Fruit fly (Drosophila melanogaster) Kc167 (cell line): ENCODE results near the gene CAH4.

Experiments
- Myc ChIP-seq: fragments of >200 bp; optimal IDR thresholded peaks from 2 replicates; lab custom pipeline; 2017; ENCODE audit warnings: missing external identifiers
- Sin3A ChIP-seq: fragments of >200 bp; optimal IDR thresholded peaks from 2 replicates; lab custom pipeline; 2018; ENCODE audit warnings: missing external identifiers
- h ChIP-seq: fragments of >200 bp; optimal IDR thresholded peaks from 3 replicates; lab custom pipeline; 2018; ENCODE audit warnings: missing external identifiers
- insv ChIP-seq: fragments of >200 bp; optimal IDR thresholded peaks from 3 replicates; lab custom pipeline; 2018; ENCODE audit warnings: missing external identifiers
- psq ChIP-seq: fragments of >200 bp; optimal IDR thresholded peaks from 2 replicates; lab custom pipeline; 2017; ENCODE audit warnings: missing external identifiers
- ttk ChIP-seq: sonication (Bioruptor generic); optimal IDR thresholded peaks from 2 replicates; lab custom pipeline; 2017; ENCODE audit warnings: missing external identifiers

CAH4 gene

DNA sequence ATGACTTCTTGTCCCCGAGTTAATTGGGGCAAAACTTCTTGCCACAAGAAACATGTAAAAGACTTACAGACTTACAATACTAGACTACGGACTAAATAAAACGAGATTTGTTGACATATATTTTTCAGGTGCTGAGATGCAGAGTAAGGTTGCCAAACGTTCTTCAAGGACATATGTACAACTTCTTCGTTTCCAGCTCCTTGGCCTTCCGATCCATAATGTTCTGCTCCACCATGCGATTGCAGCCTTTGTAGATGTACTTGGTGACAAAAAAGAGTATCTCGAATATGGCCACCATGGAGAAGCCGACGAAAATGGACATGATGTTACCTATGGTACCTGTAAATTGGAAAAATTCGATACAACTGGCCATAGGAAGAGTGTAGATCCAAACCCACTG, at the start of gene CAH4:
TSS of gene CAH4 (minus strand) at position 101 of the 400 bp plus-strand sequence.
- no peak for TF ChIP-seq psq (lab: Kevin White, UChicago)
- no peak for TF ChIP-seq Myc (lab: Kevin White, UChicago)
- TF ChIP-seq ttk (lab: Kevin White, UChicago), result no peak
- no peak for TF ChIP-seq insv
- TF ChIP-seq Sin3A (lab: Kevin White, UChicago), result no peak
- no peak for TF ChIP-seq h (lab: Kevin White, UChicago)

DNA sequence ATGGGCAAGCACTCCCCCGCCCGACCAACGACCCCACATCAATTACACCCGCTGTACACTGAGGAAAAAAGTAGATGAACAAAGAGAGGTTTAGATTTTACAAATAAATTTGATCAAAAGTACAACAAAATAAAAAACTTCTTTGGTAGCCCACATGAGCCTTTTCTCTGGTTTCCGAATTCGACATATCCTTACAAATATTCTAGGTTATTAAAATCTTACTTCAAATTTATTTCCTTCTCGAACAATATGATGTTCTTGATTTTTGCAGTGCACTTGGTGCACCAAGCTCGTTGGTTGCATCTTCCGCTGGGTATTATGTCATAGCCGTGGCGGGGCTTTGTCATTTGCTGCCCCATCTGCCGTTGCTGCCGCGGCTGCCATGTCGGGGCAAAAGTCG, 49.3 kb upstream of the CAH4 start:
- TF ChIP-seq Myc (lab: Kevin White, UChicago) (no peak), psq (lab: Kevin White, UChicago) (no peak), Sin3A (lab: Kevin White, UChicago) (no peak), insv (no peak), ttk (lab: Kevin White, UChicago) (no peak), h (lab: Kevin White, UChicago) (no peak)

DNA sequence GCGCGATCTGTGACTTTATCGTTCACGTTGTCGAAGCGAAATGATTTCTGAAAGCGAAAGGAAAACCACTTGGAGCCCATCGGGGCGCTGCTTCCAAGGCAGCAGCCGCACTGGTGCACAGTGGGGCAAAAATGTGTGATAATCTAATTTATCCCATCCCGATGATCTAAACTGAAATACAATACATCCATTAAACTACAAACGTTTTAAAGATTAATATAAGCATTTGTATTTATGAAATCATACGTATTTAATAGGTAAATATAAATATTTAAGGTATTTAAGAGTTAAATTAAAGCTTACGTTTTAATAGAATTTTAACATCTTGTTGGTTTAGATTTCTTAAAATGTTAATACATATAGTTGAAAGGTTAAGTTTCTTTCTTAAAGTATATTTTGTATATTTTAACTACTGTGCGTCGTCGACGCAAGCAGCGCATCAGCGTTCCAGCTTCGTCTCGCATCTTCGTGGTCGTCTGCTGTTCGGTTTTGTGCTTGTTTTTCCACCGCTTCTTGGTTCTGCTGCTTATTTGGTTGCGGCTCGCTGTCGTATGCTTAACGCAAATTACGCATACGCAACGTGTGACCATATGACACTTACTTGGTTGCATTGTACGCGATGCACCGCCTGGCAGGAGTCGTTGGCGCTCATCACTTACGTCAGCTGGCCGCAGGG, 48.7 kb upstream of the CAH4 start, which contains the start of gene CG13643:
TSS of gene CG13643 (minus strand) at position 46 of the 676 bp plus-strand sequence.
- no peak for TF ChIP-seq Myc (lab: Kevin White, UChicago)
- no peak for TF ChIP-seq insv
- TF ChIP-seq ttk (lab: Kevin White, UChicago), result no peak
- no peak for TF ChIP-seq h (lab: Kevin White, UChicago)
- no peak for TF ChIP-seq psq (lab: Kevin White, UChicago)
- TF ChIP-seq Sin3A (lab: Kevin White, UChicago), result no peak

DNA sequence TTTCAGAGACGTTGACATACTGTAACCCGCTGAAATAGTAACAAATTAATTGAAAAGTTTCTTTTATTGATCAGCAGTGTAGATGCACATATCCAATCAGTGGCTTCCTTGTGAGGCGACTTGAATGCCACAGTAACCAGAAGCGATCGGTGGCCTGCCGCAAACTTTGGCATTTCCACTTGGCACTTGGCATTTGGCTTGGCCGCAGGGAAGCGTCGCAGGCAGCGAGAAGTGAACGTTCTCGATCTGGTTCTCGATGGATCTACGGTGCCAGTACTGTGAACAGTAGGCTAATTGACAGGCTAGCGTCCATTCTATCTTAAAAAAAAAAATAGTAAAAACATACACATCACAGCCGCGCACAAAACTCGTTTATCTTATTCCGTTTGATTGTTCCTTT, 43.5 kb upstream of the CAH4 start, which contains the start of gene CG10845:
TSS of gene CG10845 (plus strand) at position 301 of the 400 bp plus-strand sequence.
- TF ChIP-seq Sin3A (lab: Kevin White, UChicago) (no peak), Myc (lab: Kevin White, UChicago) (no peak)

DNA sequence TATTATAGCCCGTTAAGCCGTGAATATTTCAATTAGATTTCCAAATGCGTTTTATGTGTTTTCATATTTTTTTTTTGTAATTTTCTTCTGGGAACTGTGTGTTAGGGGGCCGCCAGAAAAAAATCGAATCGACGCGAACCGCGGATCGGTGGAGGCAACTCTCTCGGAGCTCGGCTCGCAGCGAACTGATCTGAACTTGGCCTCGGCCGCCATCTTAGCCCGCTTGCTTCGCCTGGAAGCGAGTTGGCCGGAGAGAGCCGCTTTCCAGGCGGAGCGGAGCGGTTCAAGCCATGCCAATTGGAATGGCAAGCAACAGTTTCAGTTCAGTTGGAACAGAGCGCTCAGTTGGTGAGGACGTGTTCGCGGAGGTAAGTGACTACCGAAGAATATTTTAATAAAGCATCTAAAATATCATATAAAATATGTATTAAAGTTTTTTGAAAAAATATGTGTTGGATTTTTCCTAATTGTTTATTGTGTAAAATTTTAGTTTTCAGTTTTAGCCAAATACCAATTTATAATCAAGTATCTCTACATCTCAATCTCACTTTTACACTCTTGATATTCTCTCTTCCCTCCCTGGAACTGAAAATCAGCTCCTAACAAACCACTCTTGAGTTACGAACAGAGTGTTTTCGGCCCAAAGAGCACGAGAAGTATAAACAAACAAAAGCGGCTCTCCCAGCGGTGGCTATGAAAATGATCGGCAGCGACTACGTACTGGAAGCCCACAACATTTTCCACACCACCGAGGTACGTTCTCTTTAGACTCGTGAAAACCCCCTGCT, 37.3 kb upstream of the CAH4 start, which contains the start of the genes CG31121 and CG11069:
TSS of gene CG31121 (minus strand) at position 187 of the 788 bp plus-strand sequence.
TSS of gene CG11069 (plus strand) at position 324 of the 788 bp plus-strand sequence.
- TF ChIP-seq Sin3A (lab: Kevin White, UChicago) (no peak), insv (no peak)

DNA sequence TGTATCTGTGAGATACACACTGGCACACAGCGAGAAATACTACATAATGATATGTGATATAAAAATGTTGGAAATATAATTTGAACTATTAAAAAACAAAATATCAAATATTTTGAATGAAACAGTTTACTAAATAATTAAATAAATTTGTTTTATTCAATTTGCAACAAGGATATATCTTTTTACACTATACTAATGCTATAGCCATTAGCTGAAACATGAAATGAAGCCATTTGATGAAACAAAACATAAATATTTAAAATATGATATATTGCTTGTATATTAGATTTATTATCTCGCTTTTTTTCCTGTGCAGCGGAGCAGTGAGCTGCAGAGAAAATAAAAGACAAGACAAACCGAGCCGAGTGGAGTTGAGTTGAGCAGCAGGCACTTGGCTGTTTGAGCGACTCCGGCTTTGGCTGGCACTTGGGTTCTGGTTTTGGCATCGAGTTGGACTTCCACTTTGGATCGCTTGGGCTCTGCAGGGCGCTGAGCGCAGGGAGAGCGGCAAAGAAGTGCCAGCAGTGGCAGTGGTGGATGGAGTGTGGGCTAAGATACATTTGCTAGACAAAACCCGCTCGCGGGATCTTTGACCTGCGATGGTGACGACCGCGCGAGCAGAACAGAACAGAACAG, 36.1 kb upstream of the CAH4 start:
- TF ChIP-seq ttk (lab: Kevin White, UChicago) (no peak), h (lab: Kevin White, UChicago) (no peak), Sin3A (lab: Kevin White, UChicago) (no peak), psq (lab: Kevin White, UChicago) (no peak), Myc (lab: Kevin White, UChicago) (no peak)

DNA sequence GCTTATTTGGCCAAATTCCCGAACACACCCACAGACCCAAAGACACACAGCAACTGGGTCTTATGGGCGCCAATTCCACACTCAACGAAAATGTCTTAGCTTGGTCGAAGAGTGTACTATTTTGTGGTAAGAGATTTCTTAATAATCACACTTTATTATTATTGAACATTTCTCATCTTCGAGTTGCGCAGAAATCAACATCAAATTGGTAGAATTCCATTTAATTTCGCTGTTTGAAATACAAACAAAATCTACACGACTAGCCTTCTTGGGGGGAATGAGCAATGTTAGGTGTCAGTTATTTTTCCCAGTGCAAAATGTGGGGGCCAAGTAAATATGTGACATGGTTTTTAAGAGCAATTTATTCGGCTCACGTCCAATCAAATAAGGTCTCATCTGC, 33.6 kb upstream of the CAH4 start:
- TF ChIP-seq insv, result no peak
- no peak for TF ChIP-seq Myc (lab: Kevin White, UChicago)
- no peak for TF ChIP-seq h (lab: Kevin White, UChicago)
- no peak for TF ChIP-seq psq (lab: Kevin White, UChicago)
- no peak for TF ChIP-seq ttk (lab: Kevin White, UChicago)
- TF ChIP-seq Sin3A (lab: Kevin White, UChicago), result no peak

DNA sequence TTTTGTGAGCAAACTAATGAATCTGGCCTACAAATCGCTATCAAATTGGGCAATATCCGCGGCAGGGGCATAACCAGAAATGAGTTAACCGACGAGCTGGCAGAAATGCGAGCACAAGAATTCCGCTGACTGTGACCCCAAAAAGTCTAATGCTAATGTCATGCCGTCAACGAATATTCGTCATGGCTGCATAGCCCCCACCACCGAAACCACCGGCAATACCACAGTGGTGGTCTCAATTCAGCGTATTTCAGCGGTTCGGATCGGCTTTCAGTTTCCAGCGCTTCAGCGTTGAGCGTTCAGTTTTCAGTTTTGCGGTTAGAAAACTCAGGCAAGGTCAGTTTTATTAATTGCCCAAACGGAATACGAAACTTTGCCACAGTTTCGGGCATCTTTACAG, 32.9 kb upstream of the CAH4 start:
- TF ChIP-seq insv (no peak), h (lab: Kevin White, UChicago) (no peak), psq (lab: Kevin White, UChicago) (no peak), Myc (lab: Kevin White, UChicago) (no peak), ttk (lab: Kevin White, UChicago) (no peak), Sin3A (lab: Kevin White, UChicago) (no peak)

DNA sequence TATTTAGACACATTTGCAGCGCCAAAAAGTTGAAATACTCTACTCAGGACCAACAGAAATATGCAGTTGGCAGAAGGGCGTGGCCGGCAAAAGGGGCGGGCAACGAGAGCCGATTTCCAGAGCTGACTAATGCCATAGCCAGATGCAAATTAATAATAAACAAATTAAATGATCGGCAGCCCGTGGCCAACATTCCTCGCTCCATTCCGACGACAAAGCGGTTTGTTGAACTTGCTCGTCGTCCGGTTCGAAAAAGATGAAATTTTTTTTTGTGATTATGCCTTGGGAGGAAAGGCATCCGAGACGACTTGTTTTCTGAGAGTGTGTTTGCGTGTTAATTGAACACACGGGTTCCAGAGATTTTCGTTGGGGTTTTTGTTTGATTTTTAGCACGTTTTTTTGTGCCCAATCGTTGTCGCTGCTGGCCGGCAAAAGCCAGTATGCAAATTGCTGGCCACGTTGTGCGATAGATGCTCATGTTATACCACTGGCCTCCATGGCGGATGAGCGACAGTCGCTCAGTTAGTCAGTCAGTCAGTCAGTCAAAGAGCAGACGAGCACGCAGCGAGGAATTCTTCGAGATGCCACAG, 32.0 kb upstream of the CAH4 start:
- TF ChIP-seq h (lab: Kevin White, UChicago), result no peak
- no peak for TF ChIP-seq Myc (lab: Kevin White, UChicago)
- no peak for TF ChIP-seq Sin3A (lab: Kevin White, UChicago)
- TF ChIP-seq psq (lab: Kevin White, UChicago), result no peak
- no peak for TF ChIP-seq insv

DNA sequence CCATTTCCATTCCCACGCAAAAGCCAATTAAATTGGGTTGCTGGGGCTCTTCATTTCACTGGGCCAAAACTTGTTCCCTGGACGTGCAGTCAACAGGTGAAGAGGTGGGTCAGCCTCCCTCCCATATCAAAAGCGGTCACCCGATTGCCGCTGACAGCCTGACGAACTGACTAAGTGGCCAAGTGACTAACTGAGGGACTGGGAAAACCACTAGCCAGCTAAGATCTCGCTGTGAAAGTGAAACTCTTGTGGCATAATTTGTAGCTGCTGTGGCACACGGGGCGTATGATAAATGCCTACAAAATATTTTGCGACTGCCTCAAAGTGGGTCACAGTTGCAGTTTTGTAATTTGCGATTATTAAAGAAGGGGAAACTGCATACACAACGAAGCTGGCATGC, 31.1 kb upstream of the CAH4 start:
- TF ChIP-seq Sin3A (lab: Kevin White, UChicago) (no peak), h (lab: Kevin White, UChicago) (no peak), ttk (lab: Kevin White, UChicago) (no peak), insv (no peak), psq (lab: Kevin White, UChicago) (no peak)

DNA sequence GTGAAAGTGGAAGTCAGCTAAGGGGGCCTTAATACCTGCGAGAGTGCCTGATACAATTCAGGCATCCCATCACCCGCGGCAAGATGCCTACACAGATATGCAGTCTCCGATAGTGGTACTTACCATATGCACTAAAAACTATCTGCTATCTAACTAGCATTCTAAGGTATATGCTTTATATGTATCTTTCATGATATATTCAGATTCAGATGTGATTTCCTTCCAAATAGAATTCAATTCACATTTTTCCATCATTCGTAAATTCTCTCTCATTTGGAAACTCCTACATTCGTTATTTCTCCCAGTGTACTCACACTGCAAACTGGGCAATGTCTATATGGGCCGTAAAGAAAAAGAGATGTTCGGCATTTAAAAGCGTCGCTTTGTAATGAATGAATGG, 29.1 kb upstream of the CAH4 start:
- TF ChIP-seq h (lab: Kevin White, UChicago) (no peak), insv (no peak), Myc (lab: Kevin White, UChicago) (no peak), ttk (lab: Kevin White, UChicago) (no peak), Sin3A (lab: Kevin White, UChicago) (no peak)
